Worm (Caenorhabditis elegans) whole organism, L1 larva: ENCODE results near the gene col-44.

ENCODE experiments used
- C16A3.4 ChIP-seq: fragments of 150-350 bp; optimal IDR thresholded peaks from 2 replicates; lab custom pipeline; 2014; ENCODE audit warnings: missing biosample characterization, missing genetic modification characterization
- F16B12.6 ChIP-seq: fragments of 150-350 bp; optimal IDR thresholded peaks from 2 replicates; lab custom pipeline; 2014; ENCODE audit warnings: missing biosample characterization, missing genetic modification characterization
- ama-1 ChIP-seq: fragments of 150-350 bp; optimal IDR thresholded peaks from 2 replicates; lab custom pipeline; 2014
- blmp-1 ChIP-seq: fragments of 150-350 bp; optimal IDR thresholded peaks from 2 replicates; lab custom pipeline; 2014; ENCODE audit warnings: missing biosample characterization, missing genetic modification characterization
- ceh-8 ChIP-seq: fragments of 200-800 bp; sonication (Bioruptor generic); optimal IDR thresholded peaks from 2 replicates; lab custom pipeline; 2018; ENCODE audit warnings: mild to moderate bottlenecking, missing genetic modification characterization, moderate library complexity, missing compliant biosample characterization
- ces-1 ChIP-seq: fragments of 150-350 bp; optimal IDR thresholded peaks from 2 replicates; lab custom pipeline; 2014; ENCODE audit warnings: missing biosample characterization, missing genetic modification reagents, missing genetic modification characterization
- dsc-1 ChIP-seq: sonication (generic microtip); optimal IDR thresholded peaks from 2 replicates; lab custom pipeline; 2016; ENCODE audit warnings: mild to moderate bottlenecking, missing genetic modification characterization, missing compliant biosample characterization
- efl-1 ChIP-seq, 4 experiments: fragments of 150-350 bp; optimal IDR thresholded peaks in 3 of 4; peaks in 1 of 4; 1 replicate in 1 of 4; 2 replicates in 3 of 4; lab custom pipeline; 2014; ENCODE audit warnings: missing biosample characterization in 2 of 4, missing genetic modification characterization in 2 of 4, missing genetic modification reagents in 2 of 4
- efl-3 ChIP-seq: fragments of 200-800 bp; sonication (Bioruptor generic); optimal IDR thresholded peaks from 2 replicates; lab custom pipeline; 2018; ENCODE audit warnings: mild to moderate bottlenecking, missing genetic modification characterization, missing compliant biosample characterization
- egl-27 ChIP-seq, 2 experiments: fragments of 150-350 bp in 1 of 2; sonication (generic microtip); optimal IDR thresholded peaks; 3 replicates each; lab custom pipeline; 2017 to 2018; ENCODE audit warnings: missing biosample characterization in 2 of 2, missing genetic modification characterization in 2 of 2, missing genetic modification reagents in 2 of 2
- ets-5 ChIP-seq: fragments of 200-800 bp; sonication (Bioruptor generic); IDR thresholded peaks from 2 replicates; pipeline ENCODE4 v1.3.6; 2022; ENCODE audit warnings: missing genetic modification characterization, missing compliant biosample characterization
- fkh-10 ChIP-seq: sonication (generic microtip); optimal IDR thresholded peaks from 2 replicates; lab custom pipeline; 2017; ENCODE audit warnings: missing biosample characterization, missing genetic modification reagents, missing genetic modification characterization
- fkh-4 ChIP-seq: sonication (generic microtip); optimal IDR thresholded peaks from 2 replicates; lab custom pipeline; 2016; ENCODE audit warnings: missing compliant biosample characterization, missing genetic modification characterization, borderline replicate concordance
- fos-1 ChIP-seq: fragments of 150-350 bp; optimal IDR thresholded peaks from 2 replicates; lab custom pipeline; 2014; ENCODE audit warnings: missing biosample characterization, missing genetic modification characterization
- grh-1 ChIP-seq: fragments of 200-800 bp; sonication (Bioruptor generic); IDR thresholded peaks from 2 replicates; pipeline ENCODE4 v1.3.6; 2022; ENCODE audit warnings: missing genetic modification reagents, missing genetic modification characterization, missing compliant biosample characterization
- hlh-17 ChIP-seq: fragments of 200-800 bp; sonication (Bioruptor generic); optimal IDR thresholded peaks from 2 replicates; lab custom pipeline; 2018; ENCODE audit warnings: missing genetic modification characterization, mild to moderate bottlenecking, missing compliant biosample characterization, moderate library complexity, borderline replicate concordance
- isw-1 ChIP-seq: fragments of 200-800 bp; sonication (Bioruptor generic); IDR thresholded peaks from 2 replicates; pipeline ENCODE4 v1.3.6; 2022; ENCODE audit warnings: missing genetic modification characterization, missing compliant biosample characterization
- lin-14 ChIP-seq: fragments of 200-800 bp; sonication (Bioruptor generic); optimal IDR thresholded peaks from 2 replicates; lab custom pipeline; 2018; ENCODE audit warnings: mild to moderate bottlenecking, missing genetic modification characterization, moderate library complexity, missing compliant biosample characterization
- lin-15B ChIP-seq: fragments of 150-350 bp; sonication (generic microtip); optimal IDR thresholded peaks from 3 replicates; lab custom pipeline; 2014; ENCODE audit warnings: missing biosample characterization, missing genetic modification characterization
- lsy-2 ChIP-seq, 2 experiments: fragments of 150-350 bp; optimal IDR thresholded peaks; 2 replicates each; lab custom pipeline; 2014; ENCODE audit warnings: missing biosample characterization in 2 of 2, missing genetic modification characterization in 2 of 2
- mab-9 ChIP-seq: fragments of 200-800 bp; sonication (Bioruptor generic); IDR thresholded peaks from 2 replicates; pipeline ENCODE4 v1.3.6; 2022; ENCODE audit warnings: missing genetic modification reagents, missing genetic modification characterization, missing compliant biosample characterization
- mdl-1 ChIP-seq, 2 experiments: fragments of 150-350 bp; optimal IDR thresholded peaks; 2 replicates each; lab custom pipeline; 2014 to 2017; ENCODE audit warnings: missing biosample characterization in 2 of 2, missing genetic modification characterization in 2 of 2, inconsistent platforms in 1 of 2
- mef-2 ChIP-seq: fragments of 150-350 bp; optimal IDR thresholded peaks from 2 replicates; lab custom pipeline; 2014; ENCODE audit warnings: missing biosample characterization, missing genetic modification characterization
- mep-1 ChIP-seq: fragments of 150-350 bp; optimal IDR thresholded peaks from 2 replicates; lab custom pipeline; 2014; ENCODE audit warnings: missing biosample characterization, missing genetic modification characterization
- nhr-11 ChIP-seq: fragments of 150-350 bp; optimal IDR thresholded peaks from 2 replicates; lab custom pipeline; 2014; ENCODE audit warnings: missing biosample characterization, missing genetic modification characterization
- nhr-19 ChIP-seq: fragments of 200-800 bp; sonication (Bioruptor generic); conservative IDR thresholded peaks from 2 replicates; pipeline ENCODE4 v1.3.6; 2022; ENCODE audit warnings: missing genetic modification characterization, missing compliant biosample characterization
- nhr-20 ChIP-seq: sonication (generic microtip); optimal IDR thresholded peaks from 2 replicates; lab custom pipeline; 2016; ENCODE audit warnings: mild to moderate bottlenecking, missing genetic modification characterization, missing compliant biosample characterization
- nhr-47 ChIP-seq: sonication (generic microtip); optimal IDR thresholded peaks from 2 replicates; lab custom pipeline; 2016; ENCODE audit warnings: mild to moderate bottlenecking, missing genetic modification characterization, moderate library complexity, missing compliant biosample characterization
- nhr-71 ChIP-seq: sonication (generic microtip); optimal IDR thresholded peaks from 2 replicates; lab custom pipeline; 2016; ENCODE audit warnings: mild to moderate bottlenecking, missing genetic modification characterization, moderate library complexity, missing compliant biosample characterization
- nhr-76 ChIP-seq: sonication (generic microtip); optimal IDR thresholded peaks from 2 replicates; lab custom pipeline; 2017; ENCODE audit warnings: missing biosample characterization, missing genetic modification characterization
- nhr-77 ChIP-seq: fragments of 150-350 bp; optimal IDR thresholded peaks from 2 replicates; lab custom pipeline; 2014; ENCODE audit warnings: missing biosample characterization, missing genetic modification characterization
- pqm-1 ChIP-seq: sonication (generic microtip); optimal IDR thresholded peaks from 3 replicates; lab custom pipeline; 2017; ENCODE audit warnings: missing biosample characterization, missing genetic modification characterization
- rnt-1 ChIP-seq: sonication (generic microtip); optimal IDR thresholded peaks from 2 replicates; lab custom pipeline; 2016; ENCODE audit warnings: mild to moderate bottlenecking, missing genetic modification characterization, moderate library complexity, missing compliant biosample characterization
- snu-23 ChIP-seq: sonication (generic microtip); optimal IDR thresholded peaks from 2 replicates; lab custom pipeline; 2016; ENCODE audit warnings: missing genetic modification characterization, missing compliant biosample characterization
- sox-4 ChIP-seq: sonication (generic microtip); optimal IDR thresholded peaks from 2 replicates; lab custom pipeline; 2016; ENCODE audit warnings: missing genetic modification characterization, missing compliant biosample characterization
- swsn-7 ChIP-seq: sonication (generic microtip); optimal IDR thresholded peaks from 2 replicates; lab custom pipeline; 2016; ENCODE audit warnings: missing genetic modification characterization, missing compliant biosample characterization
- tbx-2 ChIP-seq: sonication (generic microtip); optimal IDR thresholded peaks from 2 replicates; lab custom pipeline; 2016; ENCODE audit warnings: missing genetic modification characterization, missing compliant biosample characterization
- tlp-1 ChIP-seq: fragments of 150-350 bp; optimal IDR thresholded peaks from 2 replicates; lab custom pipeline; 2014; ENCODE audit warnings: missing biosample characterization, missing genetic modification characterization
- unc-62 ChIP-seq: fragments of 150-350 bp; optimal IDR thresholded peaks from 2 replicates; lab custom pipeline; 2014; ENCODE audit warnings: missing biosample characterization, missing genetic modification reagents, missing genetic modification characterization
- unc-98 ChIP-seq: fragments of 200-800 bp; sonication (Bioruptor generic); IDR thresholded peaks from 2 replicates; pipeline ENCODE4 v1.3.6; 2022; ENCODE audit warnings: missing genetic modification characterization, missing compliant biosample characterization
- xbp-1 ChIP-seq: sonication (generic microtip); optimal IDR thresholded peaks from 2 replicates; lab custom pipeline; 2016; ENCODE audit warnings: missing genetic modification characterization, missing compliant biosample characterization
- zip-4 ChIP-seq: fragments of 200-800 bp; sonication (Bioruptor generic); optimal IDR thresholded peaks from 2 replicates; lab custom pipeline; 2018; ENCODE audit warnings: mild to moderate bottlenecking, missing genetic modification characterization, moderate library complexity, missing compliant biosample characterization
- ztf-11 ChIP-seq, 2 experiments: sonication (generic microtip); optimal IDR thresholded peaks; 2 replicates each; lab custom pipeline; 2016 to 2017; ENCODE audit warnings: missing genetic modification characterization in 2 of 2, missing biosample characterization in 1 of 2, missing compliant biosample characterization in 1 of 2

Gene col-44

DNA sequence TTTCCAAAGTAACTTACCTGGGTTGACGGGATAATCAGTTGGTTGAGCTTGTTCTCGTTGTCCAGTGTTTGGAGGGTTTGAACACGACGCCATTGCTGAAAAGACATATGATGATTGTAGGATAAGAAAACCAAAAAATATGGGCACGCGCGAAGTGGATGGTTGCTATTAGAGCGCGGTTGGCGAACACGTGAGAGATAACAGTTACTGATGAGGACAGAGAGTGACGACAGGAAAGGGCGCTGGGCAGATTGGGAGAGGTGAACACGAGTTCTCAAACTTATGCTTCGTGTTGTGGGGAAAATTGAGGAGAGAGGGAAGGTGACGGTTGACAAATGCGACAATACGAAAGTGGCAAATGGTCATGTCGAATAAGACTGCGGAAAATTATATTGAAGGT is 12.6 kb downstream of the col-44 start, which contains the start of gene F54B11.8:
Gene F54B11.8, minus strand, starts transcription at position 101 of the 400 bp plus-strand sequence.
- no peak for TF ChIP-seq nhr-77 (tag; lab: Kevin White, UChicago)
- no peak for TF ChIP-seq nhr-47 (tag; lab: Kevin White, UChicago)
- no peak for TF ChIP-seq lin-15B (tag; lab: Kevin White, UChicago)
- TF ChIP-seq fos-1 (tag; lab: Kevin White, UChicago): no peak
- no peak for TF ChIP-seq lin-14 (GFP tag; lab: Kevin White, UChicago)
- TF ChIP-seq fkh-10 (GFP tag; lab: Kevin White, UChicago): no peak
- TF ChIP-seq nhr-76 (tag; lab: Kevin White, UChicago): no peak
- no peak for TF ChIP-seq nhr-11 (tag; lab: Kevin White, UChicago)
- TF ChIP-seq ces-1: no peak
- TF ChIP-seq ceh-8 (GFP tag; lab: Kevin White, UChicago): no peak
- no peak for TF ChIP-seq mef-2 (tag; lab: Kevin White, UChicago)
- no peak for TF ChIP-seq efl-3
- no peak for TF ChIP-seq zip-4 (GFP tag; lab: Kevin White, UChicago)
- TF ChIP-seq hlh-17 (GFP tag; lab: Kevin White, UChicago): no peak
- TF ChIP-seq tbx-2 (tag; lab: Kevin White, UChicago): no peak
- TF ChIP-seq unc-98 (GFP tag; lab: Robert Waterston, UW): no peak

DNA sequence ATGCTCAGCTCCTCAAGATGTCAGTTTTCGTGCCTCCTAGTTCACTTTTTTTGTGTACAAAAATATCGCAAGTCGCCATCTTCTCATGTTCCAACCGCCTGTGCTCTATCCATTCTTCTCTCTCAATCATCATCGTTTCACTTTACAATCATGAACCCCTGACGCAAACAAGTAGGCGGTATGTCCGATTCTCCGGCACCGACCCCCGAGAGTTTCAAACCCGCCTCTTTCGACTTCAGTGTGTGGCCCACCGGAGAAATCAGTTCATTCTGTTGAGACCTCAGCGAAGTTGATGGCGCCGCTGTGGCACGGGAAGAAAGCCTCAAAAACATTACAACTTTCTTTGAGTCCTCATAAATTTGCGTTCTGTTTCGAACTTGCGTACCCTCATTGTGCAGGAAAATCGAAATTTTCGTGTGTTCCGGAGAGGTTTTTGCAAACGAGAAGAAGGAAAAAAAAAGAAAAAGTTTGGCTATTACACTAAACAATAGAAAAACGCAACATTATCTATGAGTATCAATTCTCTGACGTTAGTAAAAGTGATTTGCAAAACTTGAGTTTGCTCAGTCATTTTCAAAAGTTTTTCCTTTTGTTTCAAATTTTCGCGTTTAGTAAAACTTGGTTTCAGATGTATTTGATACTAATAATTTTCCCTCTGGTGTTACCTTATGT is 13.8 kb downstream of the col-44 start, which contains the start of gene F54B11.9:
Gene F54B11.9, plus strand, starts transcription at position 622 of the 672 bp plus-strand sequence.
- TF ChIP-seq fkh-4 (tag; lab: Kevin White, UChicago) (no peak), mdl-1 (tag; optimal IDR thresholded peaks at IDR 0.05; lab: Kevin White, UChicago) (peak in 1 of 2 experiments; percentile 8), nhr-47 (tag; lab: Kevin White, UChicago) (peak; percentile 13), ets-5 (no peak), nhr-19 (GFP tag; lab: Robert Waterston, UW) (peak; percentile 57), F16B12.6 (tag; lab: Kevin White, UChicago) (no peak), tlp-1 (tag; lab: Kevin White, UChicago) (no peak), egl-27 (tag; optimal IDR thresholded peaks at IDR 0.05; lab: Kevin White, UChicago) (no peak), blmp-1 (tag; lab: Kevin White, UChicago) (no peak), mab-9 (GFP tag; lab: Robert Waterston, UW) (no peak), mep-1 (tag; lab: Kevin White, UChicago) (peak; percentile 19), lin-15B (tag; lab: Kevin White, UChicago) (no peak), nhr-71 (tag; lab: Kevin White, UChicago) (peak; percentile 59), unc-98 (GFP tag; lab: Robert Waterston, UW) (0 out of 2 replicates have a peak, but pooled peaks have one; percentile 35), lsy-2 (tag; optimal IDR thresholded peaks at IDR 0.05; lab: Kevin White, UChicago) (peak in 1 of 2 experiments; percentile 35), snu-23 (GFP tag; lab: Kevin White, UChicago) (peak; percentile 35), sox-4 (tag; lab: Kevin White, UChicago) (no peak), pqm-1 (tag; lab: Kevin White, UChicago) (no peak), unc-62 (GFP tag; lab: Kevin White, UChicago) (no peak), ama-1 (lab: Kevin White, UChicago) (no peak), nhr-20 (tag; lab: Kevin White, UChicago) (peak; percentile 18), lin-14 (GFP tag; lab: Kevin White, UChicago) (peak; percentile 60), ztf-11 (tag; optimal IDR thresholded peaks at IDR 0.05; lab: Kevin White, UChicago) (no peak), rnt-1 (tag; lab: Kevin White, UChicago) (peak; percentile 82), C16A3.4 (tag; lab: Kevin White, UChicago) (peak; percentile 26), dsc-1 (tag; lab: Kevin White, UChicago) (peak; percentile 69), grh-1 (GFP tag; lab: Robert Waterston, UW) (no peak), efl-1 (optimal IDR thresholded peaks at IDR 0.05; lab: Kevin White, UChicago) (peak in 1 of 2 experiments; percentile 4), efl-1 (GFP tag; optimal IDR thresholded peaks at IDR 0.05 in 1 of 2; lab: Kevin White, UChicago) (no peak), mef-2 (tag; lab: Kevin White, UChicago) (no peak), xbp-1 (tag; lab: Kevin White, UChicago) (no peak), swsn-7 (tag; lab: Kevin White, UChicago) (no peak), isw-1 (GFP tag; lab: Robert Waterston, UW) (no peak)
